Worm (Caenorhabditis elegans) whole organism, L1 larva: ENCODE data around the gene lgc-17.

Experiments used
- C04F5.9 ChIP-seq: sonication (generic microtip); optimal IDR thresholded peaks from 2 replicates; lab custom pipeline; 2016; ENCODE audit warnings: missing genetic modification characterization, missing compliant biosample characterization
- C16A3.4 ChIP-seq: fragments of 150-350 bp; optimal IDR thresholded peaks from 2 replicates; lab custom pipeline; 2014; ENCODE audit warnings: missing biosample characterization, missing genetic modification characterization
- C34B4.2 ChIP-seq: sonication (generic microtip); optimal IDR thresholded peaks from 2 replicates; lab custom pipeline; 2017; ENCODE audit warnings: mild to moderate bottlenecking, missing genetic modification characterization, missing compliant biosample characterization
- F16B12.6 ChIP-seq: fragments of 150-350 bp; optimal IDR thresholded peaks from 2 replicates; lab custom pipeline; 2014; ENCODE audit warnings: missing biosample characterization, missing genetic modification characterization
- Y116A8C.19 ChIP-seq: sonication (generic microtip); optimal IDR thresholded peaks from 2 replicates; lab custom pipeline; 2016; ENCODE audit warnings: missing compliant biosample characterization, missing genetic modification characterization, borderline replicate concordance
- aha-1 ChIP-seq: fragments of 150-350 bp; optimal IDR thresholded peaks from 2 replicates; lab custom pipeline; 2014; ENCODE audit warnings: missing biosample characterization, missing genetic modification characterization
- aly-2 ChIP-seq: fragments of 150-350 bp; optimal IDR thresholded peaks from 2 replicates; lab custom pipeline; 2014; ENCODE audit warnings: missing biosample characterization, missing genetic modification characterization
- ama-1 ChIP-seq: fragments of 150-350 bp; optimal IDR thresholded peaks from 2 replicates; lab custom pipeline; 2014
- blmp-1 ChIP-seq: fragments of 150-350 bp; optimal IDR thresholded peaks from 2 replicates; lab custom pipeline; 2014; ENCODE audit warnings: missing biosample characterization, missing genetic modification characterization
- ceh-63 ChIP-seq: fragments of 200-800 bp; sonication (Bioruptor generic); optimal IDR thresholded peaks from 2 replicates; lab custom pipeline; 2018; ENCODE audit warnings: mild to moderate bottlenecking, missing genetic modification characterization, missing compliant biosample characterization
- ceh-88 ChIP-seq: fragments of 200-800 bp; sonication (Bioruptor generic); IDR thresholded peaks from 2 replicates; pipeline ENCODE4 v1.3.6; 2022; ENCODE audit warnings: missing genetic modification characterization, missing compliant biosample characterization
- ceh-90 ChIP-seq: sonication (generic microtip); optimal IDR thresholded peaks from 2 replicates; lab custom pipeline; 2016; ENCODE audit warnings: missing genetic modification characterization, missing compliant biosample characterization
- ces-1 ChIP-seq: fragments of 150-350 bp; optimal IDR thresholded peaks from 2 replicates; lab custom pipeline; 2014; ENCODE audit warnings: missing biosample characterization, missing genetic modification reagents, missing genetic modification characterization
- efl-1 ChIP-seq, 4 experiments: fragments of 150-350 bp; optimal IDR thresholded peaks in 3 of 4; peaks in 1 of 4; 1 replicate in 1 of 4; 2 replicates in 3 of 4; lab custom pipeline; 2014; ENCODE audit warnings: missing biosample characterization in 2 of 4, missing genetic modification characterization in 2 of 4, missing genetic modification reagents in 2 of 4
- elt-2 ChIP-seq: sonication (generic microtip); optimal IDR thresholded peaks from 2 replicates; lab custom pipeline; 2016; ENCODE audit warnings: missing genetic modification characterization, mild to moderate bottlenecking, inconsistent platforms, missing compliant biosample characterization, missing genetic modification reagents
- fkh-10 ChIP-seq: sonication (generic microtip); optimal IDR thresholded peaks from 2 replicates; lab custom pipeline; 2017; ENCODE audit warnings: missing biosample characterization, missing genetic modification reagents, missing genetic modification characterization
- fkh-8 ChIP-seq: sonication (generic microtip); optimal IDR thresholded peaks from 2 replicates; lab custom pipeline; 2016; ENCODE audit warnings: mild to moderate bottlenecking, missing genetic modification characterization, missing compliant biosample characterization
- fos-1 ChIP-seq: fragments of 150-350 bp; optimal IDR thresholded peaks from 2 replicates; lab custom pipeline; 2014; ENCODE audit warnings: missing biosample characterization, missing genetic modification characterization
- grh-1 ChIP-seq: fragments of 200-800 bp; sonication (Bioruptor generic); IDR thresholded peaks from 2 replicates; pipeline ENCODE4 v1.3.6; 2022; ENCODE audit warnings: missing genetic modification reagents, missing genetic modification characterization, missing compliant biosample characterization
- hpl-2 ChIP-seq: fragments of 150-350 bp; optimal IDR thresholded peaks from 2 replicates; lab custom pipeline; 2014; ENCODE audit warnings: missing biosample characterization, missing genetic modification reagents, missing genetic modification characterization
- irx-1 ChIP-seq: sonication (generic microtip); optimal IDR thresholded peaks from 2 replicates; lab custom pipeline; 2016; ENCODE audit warnings: missing genetic modification characterization, missing compliant biosample characterization
- isw-1 ChIP-seq: fragments of 200-800 bp; sonication (Bioruptor generic); IDR thresholded peaks from 2 replicates; pipeline ENCODE4 v1.3.6; 2022; ENCODE audit warnings: missing genetic modification characterization, missing compliant biosample characterization
- lin-13 ChIP-seq: fragments of 150-350 bp; optimal IDR thresholded peaks from 2 replicates; lab custom pipeline; 2014; ENCODE audit warnings: missing biosample characterization, missing genetic modification reagents, missing genetic modification characterization
- lin-14 ChIP-seq: fragments of 200-800 bp; sonication (Bioruptor generic); optimal IDR thresholded peaks from 2 replicates; lab custom pipeline; 2018; ENCODE audit warnings: mild to moderate bottlenecking, missing genetic modification characterization, moderate library complexity, missing compliant biosample characterization
- lin-35 ChIP-seq, 2 experiments: fragments of 150-350 bp; optimal IDR thresholded peaks; 2 replicates each; lab custom pipeline; 2014; ENCODE audit warnings: missing biosample characterization in 2 of 2, missing genetic modification characterization in 2 of 2, missing genetic modification reagents in 2 of 2
- lin-39 ChIP-seq: fragments of 150-350 bp; optimal IDR thresholded peaks from 2 replicates; lab custom pipeline; 2014; ENCODE audit warnings: missing biosample characterization, missing genetic modification reagents, missing genetic modification characterization
- mab-9 ChIP-seq: fragments of 200-800 bp; sonication (Bioruptor generic); IDR thresholded peaks from 2 replicates; pipeline ENCODE4 v1.3.6; 2022; ENCODE audit warnings: missing genetic modification reagents, missing genetic modification characterization, missing compliant biosample characterization
- mdl-1 ChIP-seq, 2 experiments: fragments of 150-350 bp; optimal IDR thresholded peaks; 2 replicates each; lab custom pipeline; 2014 to 2017; ENCODE audit warnings: missing biosample characterization in 2 of 2, missing genetic modification characterization in 2 of 2, inconsistent platforms in 1 of 2
- mef-2 ChIP-seq: fragments of 150-350 bp; optimal IDR thresholded peaks from 2 replicates; lab custom pipeline; 2014; ENCODE audit warnings: missing biosample characterization, missing genetic modification characterization
- nhr-11 ChIP-seq: fragments of 150-350 bp; optimal IDR thresholded peaks from 2 replicates; lab custom pipeline; 2014; ENCODE audit warnings: missing biosample characterization, missing genetic modification characterization
- nhr-19 ChIP-seq: fragments of 200-800 bp; sonication (Bioruptor generic); conservative IDR thresholded peaks from 2 replicates; pipeline ENCODE4 v1.3.6; 2022; ENCODE audit warnings: missing genetic modification characterization, missing compliant biosample characterization
- nhr-20 ChIP-seq: sonication (generic microtip); optimal IDR thresholded peaks from 2 replicates; lab custom pipeline; 2016; ENCODE audit warnings: mild to moderate bottlenecking, missing genetic modification characterization, missing compliant biosample characterization
- nhr-237 ChIP-seq: fragments of 150-350 bp; optimal IDR thresholded peaks from 2 replicates; lab custom pipeline; 2014; ENCODE audit warnings: missing biosample characterization, missing genetic modification characterization
- nhr-28 ChIP-seq: fragments of 150-350 bp; optimal IDR thresholded peaks from 2 replicates; lab custom pipeline; 2014; ENCODE audit warnings: missing biosample characterization, missing genetic modification characterization
- nhr-76 ChIP-seq: sonication (generic microtip); optimal IDR thresholded peaks from 2 replicates; lab custom pipeline; 2017; ENCODE audit warnings: missing biosample characterization, missing genetic modification characterization
- nhr-85 ChIP-seq: sonication (generic microtip); peaks from one replicate; lab custom pipeline; 2016; ENCODE audit warnings: missing genetic modification characterization, inconsistent platforms, missing compliant biosample characterization
- nhr-90 ChIP-seq: sonication (generic microtip); optimal IDR thresholded peaks from 2 replicates; lab custom pipeline; 2016; ENCODE audit warnings: mild to moderate bottlenecking, missing genetic modification characterization, missing compliant biosample characterization; ENCODE audit not compliant: poor library complexity
- pax-3 ChIP-seq: fragments of 200-800 bp; sonication (Bioruptor generic); optimal IDR thresholded peaks from 2 replicates; lab custom pipeline; 2018; ENCODE audit warnings: mild to moderate bottlenecking, missing genetic modification characterization, moderate library complexity, missing compliant biosample characterization
- pqm-1 ChIP-seq: sonication (generic microtip); optimal IDR thresholded peaks from 3 replicates; lab custom pipeline; 2017; ENCODE audit warnings: missing biosample characterization, missing genetic modification characterization
- rnt-1 ChIP-seq: sonication (generic microtip); optimal IDR thresholded peaks from 2 replicates; lab custom pipeline; 2016; ENCODE audit warnings: mild to moderate bottlenecking, missing genetic modification characterization, moderate library complexity, missing compliant biosample characterization
- skn-1 ChIP-seq: fragments of 150-350 bp; optimal IDR thresholded peaks from 2 replicates; lab custom pipeline; 2014; ENCODE audit warnings: missing biosample characterization, missing genetic modification characterization
- snpc-4 ChIP-seq: fragments of 150-350 bp; optimal IDR thresholded peaks from 2 replicates; lab custom pipeline; 2014; ENCODE audit warnings: missing biosample characterization, missing genetic modification characterization
- unc-30 ChIP-seq: sonication (generic microtip); optimal IDR thresholded peaks from 2 replicates; lab custom pipeline; 2017; ENCODE audit warnings: missing biosample characterization, missing genetic modification characterization
- xbp-1 ChIP-seq: sonication (generic microtip); optimal IDR thresholded peaks from 2 replicates; lab custom pipeline; 2016; ENCODE audit warnings: missing genetic modification characterization, missing compliant biosample characterization
- ztf-11 ChIP-seq, 2 experiments: sonication (generic microtip); optimal IDR thresholded peaks; 2 replicates each; lab custom pipeline; 2016 to 2017; ENCODE audit warnings: missing genetic modification characterization in 2 of 2, missing biosample characterization in 1 of 2, missing compliant biosample characterization in 1 of 2
- ztf-4 ChIP-seq: fragments of 150-350 bp; optimal IDR thresholded peaks from 2 replicates; lab custom pipeline; 2014; ENCODE audit warnings: missing biosample characterization, missing genetic modification characterization

lgc-17 gene

DNA sequence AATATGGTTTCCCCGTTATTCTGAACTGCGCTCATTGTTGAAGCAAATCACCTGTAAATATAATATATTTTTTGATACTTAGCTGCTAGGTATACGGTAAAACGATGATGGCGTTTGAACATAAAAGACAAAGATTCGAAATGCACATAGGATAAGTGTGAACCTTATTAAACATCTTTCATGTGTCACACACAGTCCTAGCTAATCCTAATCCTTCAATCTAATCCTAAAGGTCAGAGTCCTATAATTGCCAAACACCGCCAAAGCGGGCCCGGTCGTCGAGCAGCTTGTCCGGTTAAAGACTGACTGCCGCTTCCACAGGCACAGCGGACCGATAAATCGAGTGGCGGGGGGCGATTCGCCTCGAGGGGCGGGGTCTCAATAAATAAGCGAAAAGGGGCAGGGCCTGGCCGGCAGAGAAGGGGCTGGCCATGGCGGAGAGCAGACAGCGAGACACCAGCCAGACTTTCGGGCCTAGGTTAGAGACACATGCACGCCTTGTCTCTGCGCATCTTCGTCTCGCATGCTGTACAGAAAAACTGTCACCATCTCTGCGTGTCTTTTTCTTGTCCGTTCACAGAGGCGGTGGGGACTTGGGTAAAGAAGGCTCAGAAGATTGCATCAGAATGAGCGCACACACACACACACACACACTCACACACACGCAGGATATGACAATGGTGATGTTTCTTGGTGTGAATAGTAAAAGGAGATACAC lies 50.4 kb downstream of the lgc-17 start, which contains the start of gene F57G12.1 (continued):
- no peak for TF ChIP-seq ceh-88 (GFP tag; lab: Robert Waterston, UW)
- TF ChIP-seq snpc-4, result peak; percentile 47
- TF ChIP-seq hpl-2 (GFP tag; lab: Kevin White, UChicago), result no peak
- TF ChIP-seq nhr-237, result peak; percentile 30
- TF ChIP-seq fkh-10 (GFP tag; lab: Kevin White, UChicago), result peak; percentile 56
- TF ChIP-seq fos-1 (tag; lab: Kevin White, UChicago), result peak; percentile 60
- TF ChIP-seq ces-1, result no peak
- peak; percentile 78 for TF ChIP-seq rnt-1 (tag; lab: Kevin White, UChicago)
- TF ChIP-seq aha-1, result no peak
- TF ChIP-seq pqm-1 (tag; lab: Kevin White, UChicago), result peak; percentile 18
- TF ChIP-seq efl-1 (optimal IDR thresholded peaks at IDR 0.05; lab: Kevin White, UChicago), result peak; percentile 48 to 76
- peak in 1 of 2 experiments; percentile 40 for TF ChIP-seq efl-1 (GFP tag; optimal IDR thresholded peaks at IDR 0.05 in 1 of 2; lab: Kevin White, UChicago)
- TF ChIP-seq ama-1 (lab: Kevin White, UChicago), result peak; percentile 36
- peak; percentile 50 for TF ChIP-seq isw-1 (GFP tag; lab: Robert Waterston, UW)
- TF ChIP-seq nhr-11 (tag; lab: Kevin White, UChicago), result peak; percentile 54
- peak in 1 of 2 experiments; percentile 83 for TF ChIP-seq mdl-1 (tag; optimal IDR thresholded peaks at IDR 0.05; lab: Kevin White, UChicago)
- TF ChIP-seq nhr-28, result no peak
- TF ChIP-seq C16A3.4 (tag; lab: Kevin White, UChicago), result peak; percentile 80
- TF ChIP-seq nhr-90 (tag; lab: Kevin White, UChicago), result peak; percentile 45
- no peak for TF ChIP-seq aly-2 (tag; lab: Kevin White, UChicago)
- TF ChIP-seq fkh-8, result peak; percentile 86
- no peak for TF ChIP-seq unc-30 (tag; lab: Kevin White, UChicago)
- peak; percentile 66 for TF ChIP-seq nhr-19
- no peak for TF ChIP-seq C34B4.2 (tag; lab: Kevin White, UChicago)
- TF ChIP-seq mef-2 (tag; lab: Kevin White, UChicago), result peak; percentile 35
- TF ChIP-seq nhr-76 (tag; lab: Kevin White, UChicago), result no peak
- peak; percentile 77 for TF ChIP-seq lin-13 (GFP tag; lab: Kevin White, UChicago)
- peak; percentile 77 for TF ChIP-seq nhr-85 (tag; lab: Kevin White, UChicago)
- TF ChIP-seq blmp-1 (tag; lab: Kevin White, UChicago), result peak; percentile 68
- TF ChIP-seq mab-9, result peak; percentile 42; the same call in 1 of the 2 replicates
- peak; percentile 40 for TF ChIP-seq xbp-1 (tag; lab: Kevin White, UChicago)
- TF ChIP-seq ceh-90, result no peak
- peak; percentile 71 for TF ChIP-seq skn-1 (tag; lab: Kevin White, UChicago)
- TF ChIP-seq Y116A8C.19, result no peak
- TF ChIP-seq pax-3 (tag; lab: Kevin White, UChicago), result peak; percentile 57
- peak in 1 of 2 experiments; percentile 59 for TF ChIP-seq ztf-11 (tag; optimal IDR thresholded peaks at IDR 0.05; lab: Kevin White, UChicago)
- peak; percentile 42 for TF ChIP-seq irx-1 (tag; lab: Kevin White, UChicago)
- no peak for TF ChIP-seq grh-1
- TF ChIP-seq C04F5.9, result no peak
- peak; percentile 27 for TF ChIP-seq ztf-4 (tag; lab: Kevin White, UChicago)
- peak; percentile 95 for TF ChIP-seq lin-14 (GFP tag; lab: Kevin White, UChicago)

DNA sequence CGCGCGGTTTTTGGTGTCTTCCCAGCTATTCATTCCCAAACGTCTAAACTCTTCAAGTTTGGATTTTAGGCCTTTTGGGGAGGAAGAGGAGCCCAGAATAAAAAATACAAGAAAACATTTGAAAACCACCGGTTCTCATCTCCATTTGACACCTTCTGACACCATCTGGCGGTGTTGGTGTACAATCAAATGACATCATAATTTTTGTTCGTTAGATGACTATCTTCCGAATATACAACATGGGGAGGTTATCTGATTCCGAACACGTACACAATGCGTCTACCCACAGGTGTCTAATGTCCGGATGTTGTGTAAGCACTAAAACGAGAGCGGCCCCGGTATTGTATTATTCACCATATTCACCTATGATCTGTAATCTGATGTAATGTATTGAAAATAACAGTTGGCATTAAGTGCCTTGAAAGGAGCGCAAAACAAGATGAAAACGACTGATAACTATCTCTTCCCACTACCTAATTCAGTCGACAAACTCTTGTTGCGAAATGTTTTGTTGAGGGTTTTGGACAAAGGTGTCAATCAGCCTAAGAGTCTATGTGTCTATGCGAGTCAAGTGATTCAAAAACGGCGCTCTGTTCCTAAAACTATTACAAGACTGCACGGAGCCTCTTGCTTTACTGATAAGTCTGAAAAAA lies 51.2 kb downstream of the lgc-17 start:
- peak; percentile 85 for TF ChIP-seq nhr-85 (tag; lab: Kevin White, UChicago)
- TF ChIP-seq elt-2 (tag; lab: Kevin White, UChicago), result peak; percentile 10
- peak; percentile 18 for TF ChIP-seq nhr-20 (tag; lab: Kevin White, UChicago)
- TF ChIP-seq lin-39, result no peak
- TF ChIP-seq rnt-1 (tag; lab: Kevin White, UChicago), result peak; percentile 18
- TF ChIP-seq C34B4.2 (tag; lab: Kevin White, UChicago), result no peak
- no peak for TF ChIP-seq ceh-63 (GFP tag; lab: Kevin White, UChicago)
- peak in 1 of 2 experiments; percentile 1 for TF ChIP-seq lin-35 (GFP tag; optimal IDR thresholded peaks at IDR 0.05; lab: Kevin White, UChicago)
- peak; percentile 56 for TF ChIP-seq lin-14 (GFP tag; lab: Kevin White, UChicago)
- no peak for TF ChIP-seq F16B12.6 (tag; lab: Kevin White, UChicago)
- TF ChIP-seq ztf-11 (tag; optimal IDR thresholded peaks at IDR 0.05; lab: Kevin White, UChicago), result peak in 1 of 2 experiments; percentile 19
- TF ChIP-seq mdl-1 (tag; optimal IDR thresholded peaks at IDR 0.05; lab: Kevin White, UChicago), result no peak
- peak in 1 of 2 experiments; percentile 17 for TF ChIP-seq efl-1 (optimal IDR thresholded peaks at IDR 0.05; lab: Kevin White, UChicago)
- no peak for TF ChIP-seq efl-1 (GFP tag; optimal IDR thresholded peaks at IDR 0.05 in 1 of 2; lab: Kevin White, UChicago)
- peak; percentile 25 for TF ChIP-seq nhr-90 (tag; lab: Kevin White, UChicago)
